Worm (Caenorhabditis elegans): ENCODE measurements around the gene mlck-1.

ce11 chrX:10087866-10088265 lies 18.3 kb upstream of the mlck-1 start, which contains the start of gene flp-28:
- no peak for TF ChIP-seq fos-1 (tag; optimal IDR thresholded peaks at IDR 0.05)
- TF ChIP-seq ceh-82 (tag; optimal IDR thresholded peaks at IDR 0.05) = no peak

Measured in whole organism, L1 larva.